Worm (Caenorhabditis elegans) whole organism, L1 larva: ENCODE data around the gene arrd-15.

Experiments used
- alr-1 ChIP-seq: fragments of 200-800 bp; sonication (Bioruptor generic); optimal IDR thresholded peaks from 2 replicates; lab custom pipeline; 2018; ENCODE audit warnings: borderline replicate concordance, mild to moderate bottlenecking, missing genetic modification characterization, missing compliant biosample characterization
- ces-1 ChIP-seq: fragments of 150-350 bp; optimal IDR thresholded peaks from 2 replicates; lab custom pipeline; 2014; ENCODE audit warnings: missing biosample characterization, missing genetic modification reagents, missing genetic modification characterization
- efl-1 ChIP-seq, 4 experiments: fragments of 150-350 bp; optimal IDR thresholded peaks in 3 of 4; peaks in 1 of 4; 1 replicate in 1 of 4; 2 replicates in 3 of 4; lab custom pipeline; 2014; ENCODE audit warnings: missing biosample characterization in 2 of 4, missing genetic modification characterization in 2 of 4, missing genetic modification reagents in 2 of 4
- sptf-1 ChIP-seq: fragments of 150-350 bp; optimal IDR thresholded peaks from 2 replicates; lab custom pipeline; 2014; ENCODE audit warnings: missing biosample characterization, missing genetic modification characterization
- tlp-1 ChIP-seq: fragments of 150-350 bp; optimal IDR thresholded peaks from 2 replicates; lab custom pipeline; 2014; ENCODE audit warnings: missing biosample characterization, missing genetic modification characterization
- unc-62 ChIP-seq: fragments of 150-350 bp; optimal IDR thresholded peaks from 2 replicates; lab custom pipeline; 2014; ENCODE audit warnings: missing biosample characterization, missing genetic modification reagents, missing genetic modification characterization

DNA sequence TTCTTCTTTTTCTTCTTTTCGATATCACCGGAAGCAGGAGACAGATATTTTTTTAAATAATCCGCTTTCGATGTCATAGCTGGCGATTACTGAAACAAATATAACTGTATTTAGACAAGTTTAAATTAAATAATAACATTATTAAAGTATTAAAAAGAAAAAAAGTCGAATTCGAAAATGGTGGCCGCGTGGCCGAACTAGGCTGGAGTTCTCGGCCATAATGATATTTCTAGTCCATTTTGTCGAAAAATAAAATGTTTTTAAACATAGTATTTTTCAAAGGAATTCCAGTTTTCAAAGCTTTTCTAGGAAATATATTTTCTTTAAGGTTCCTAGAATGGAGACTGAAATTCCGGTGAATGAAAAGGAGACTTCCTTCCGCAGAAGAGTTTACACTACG, 37.8 kb downstream of the arrd-15 start, which contains the start of the genes bud-13 and rpap-2:
- TF ChIP-seq efl-1 (optimal IDR thresholded peaks at IDR 0.05; lab: Kevin White, UChicago) (no peak), efl-1 (GFP tag; optimal IDR thresholded peaks at IDR 0.05 in 1 of 2; lab: Kevin White, UChicago) (peak in 1 of 2 experiments; percentile 11), unc-62 (GFP tag; lab: Kevin White, UChicago) (no peak), sptf-1 (no peak), ces-1 (GFP tag; lab: Kevin White, UChicago) (no peak), alr-1 (no peak), tlp-1 (tag; lab: Kevin White, UChicago) (no peak)
